Worm (Caenorhabditis elegans) whole organism, L3 larva: Measurements from ENCODE around the gene fipr-25.

Experiments
- aly-2 ChIP-seq: fragments of 150-350 bp; optimal IDR thresholded peaks from 2 replicates; lab custom pipeline; 2014; ENCODE audit warnings: missing biosample characterization, missing genetic modification characterization
- ama-1 ChIP-seq: fragments of 150-350 bp; optimal IDR thresholded peaks from 2 replicates; lab custom pipeline; 2018
- ceh-16 ChIP-seq: sonication (generic microtip); optimal IDR thresholded peaks from 2 replicates; lab custom pipeline; 2017; ENCODE audit warnings: missing biosample characterization, missing genetic modification characterization
- ceh-28 ChIP-seq: fragments of 150-350 bp; optimal IDR thresholded peaks from 2 replicates; lab custom pipeline; 2014; ENCODE audit warnings: missing biosample characterization, missing genetic modification reagents, missing genetic modification characterization
- daf-12 ChIP-seq: fragments of 150-350 bp; optimal IDR thresholded peaks from 2 replicates; lab custom pipeline; 2014; ENCODE audit warnings: missing biosample characterization, missing genetic modification reagents, missing genetic modification characterization
- fos-1 ChIP-seq: fragments of 150-350 bp; optimal IDR thresholded peaks from 2 replicates; lab custom pipeline; 2014; ENCODE audit warnings: missing biosample characterization, missing genetic modification characterization
- lin-15B ChIP-seq: fragments of 150-350 bp; optimal IDR thresholded peaks from 2 replicates; lab custom pipeline; 2014; ENCODE audit warnings: missing biosample characterization, missing genetic modification characterization
- nhr-28 ChIP-seq: fragments of 150-350 bp; optimal IDR thresholded peaks from 2 replicates; lab custom pipeline; 2014; ENCODE audit warnings: missing biosample characterization, missing genetic modification characterization

DNA sequence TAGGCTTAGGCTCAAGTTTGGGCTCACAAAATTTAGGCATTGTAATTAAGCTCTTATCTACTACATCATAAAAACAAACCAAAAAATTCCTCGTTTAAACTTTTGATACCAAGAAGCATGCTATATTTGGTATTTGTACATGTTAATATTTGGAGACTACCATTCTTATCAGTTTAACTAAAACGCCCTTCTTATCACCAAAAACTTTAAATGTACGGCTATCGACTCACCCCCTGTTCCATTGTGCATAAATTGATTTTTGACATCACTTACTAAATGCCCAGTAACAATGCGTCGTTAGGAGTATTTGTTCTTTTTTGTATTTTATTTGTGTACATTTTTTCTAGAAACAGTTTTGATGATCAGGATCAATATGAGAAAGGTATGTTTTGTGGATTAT, 30.2 kb upstream of the fipr-25 start, which contains the start of gene T06A1.5:
- TF ChIP-seq ama-1 (lab: Kevin White, UChicago) = no peak
- TF ChIP-seq nhr-28 (tag; lab: Kevin White, UChicago) = no peak
- no peak for TF ChIP-seq ceh-28
- no peak for TF ChIP-seq ceh-16 (tag; lab: Kevin White, UChicago)
- no peak for TF ChIP-seq lin-15B (tag; lab: Kevin White, UChicago)
- no peak for TF ChIP-seq aly-2 (tag; lab: Kevin White, UChicago)
- no peak for TF ChIP-seq daf-12
- no peak for TF ChIP-seq fos-1 (tag; lab: Kevin White, UChicago)
